Worm (Caenorhabditis elegans): ENCODE results near the gene T08D2.6.
"Not testable (repeated sequence)": the region's sequence is repeated elsewhere in the genome, so short reads cannot be mapped to it uniquely, and the experiment has no call there.

- not testable (repeated sequence) for TF ChIP-seq sptf-1 (tag; optimal IDR thresholded peaks at IDR 0.05); sem-2 (GFP tag; optimal IDR thresholded peaks at IDR 0.05); unc-39 (tag; optimal IDR thresholded peaks at IDR 0.05); unc-62 (GFP tag; optimal IDR thresholded peaks at IDR 0.05); elt-1 (tag; optimal IDR thresholded peaks at IDR 0.05; ENCODE audit: borderline replicate concordance, insufficient read depth); tbx-8 (GFP tag; optimal IDR thresholded peaks at IDR 0.05); bed-3 (GFP tag; optimal IDR thresholded peaks at IDR 0.05); nhr-237 (tag; optimal IDR thresholded peaks at IDR 0.05); hlh-1 (tag; optimal IDR thresholded peaks at IDR 0.05); lin-13 (tag; optimal IDR thresholded peaks at IDR 0.05); mls-2 (tag; optimal IDR thresholded peaks at IDR 0.05); nhr-28 (tag; optimal IDR thresholded peaks at IDR 0.05); nhr-76 (tag; optimal IDR thresholded peaks at IDR 0.05)
These were observed 18.9 kb downstream of the T08D2.6 start, which contains the start of gene tmed-12 for ce11 chrX:163034-163433.
